Fruit fly (Drosophila melanogaster): ENCODE data around the gene Ilp4.

The Ilp4 gene

DNA sequence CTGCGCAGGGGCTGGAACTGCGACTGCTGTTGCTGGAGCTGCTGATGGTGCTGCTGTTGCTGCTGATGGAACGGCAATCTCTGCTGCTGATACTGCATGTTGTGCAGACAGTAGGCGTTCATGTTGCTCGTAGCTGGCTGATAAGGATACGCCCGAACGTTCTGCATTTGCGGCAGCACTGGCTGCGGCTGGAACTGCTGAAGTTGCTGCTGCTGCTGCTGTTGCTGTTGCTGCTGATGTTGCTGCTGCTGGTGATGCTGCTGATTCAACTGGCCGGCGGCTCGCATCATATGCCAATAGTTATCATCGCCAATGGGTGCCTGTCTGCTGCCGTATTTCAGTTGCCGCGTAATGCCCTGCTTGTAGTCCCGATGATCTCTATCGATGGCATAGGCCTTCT, 36.6 kb upstream of the Ilp4 start:
- TF ChIP-seq CG7045 (GFP tag; optimal IDR thresholded peaks at IDR 0.05) = no peak
- no peak for TF ChIP-seq CG33017 (tag; optimal IDR thresholded peaks at IDR 0.05)
- no peak for TF ChIP-seq CG11617 (GFP tag; optimal IDR thresholded peaks at IDR 0.05)
- TF ChIP-seq Mnt (GFP tag; optimal IDR thresholded peaks at IDR 0.05) = no peak
- no peak for TF ChIP-seq ovo (GFP tag; optimal IDR thresholded peaks at IDR 0.05)
- TF ChIP-seq CG1620 (GFP tag; optimal IDR thresholded peaks at IDR 0.05) = no peak
- TF ChIP-seq Crg-1 (GFP tag; optimal IDR thresholded peaks at IDR 0.05) = no peak
- TF ChIP-seq toe (GFP tag; optimal IDR thresholded peaks at IDR 0.05) = no peak
- TF ChIP-seq kay (GFP tag; ENCODE audit: borderline replicate concordance) = no peak
- TF ChIP-seq CG7101 (tag; optimal IDR thresholded peaks at IDR 0.05) = no peak
- TF ChIP-seq CG5204 (GFP tag; optimal IDR thresholded peaks at IDR 0.05) = no peak
- TF ChIP-seq bab1 (GFP tag; optimal IDR thresholded peaks at IDR 0.05) = no peak
- no peak for TF ChIP-seq cnc (optimal IDR thresholded peaks at IDR 0.05)
- TF ChIP-seq CG14711 (tag; optimal IDR thresholded peaks at IDR 0.05) = no peak
- no peak for TF ChIP-seq Clk (GFP tag; optimal IDR thresholded peaks at IDR 0.05)

dm6 chr3L:9838534-9838933, 34.5 kb upstream of the Ilp4 start, which contains the start of gene Cdk8:
TSS of gene Cdk8 (minus strand) at chr3L:9838670.
- TF ChIP-seq kay (GFP tag; ENCODE audit: borderline replicate concordance) (peak; percentile 7), CG33017 (tag; optimal IDR thresholded peaks at IDR 0.05) (peak; percentile 5), bab1 (GFP tag; optimal IDR thresholded peaks at IDR 0.05) (peak; percentile 24), CG7101 (tag; optimal IDR thresholded peaks at IDR 0.05) (peak; percentile 0), cic (GFP tag; optimal IDR thresholded peaks at IDR 0.05) (no peak), cnc (optimal IDR thresholded peaks at IDR 0.05) (no peak), CG14711 (tag; optimal IDR thresholded peaks at IDR 0.05) (peak; percentile 42), Mnt (GFP tag; optimal IDR thresholded peaks at IDR 0.05) (peak; percentile 8)

- TF ChIP-seq Crg-1 (GFP tag; optimal IDR thresholded peaks at IDR 0.05) = no peak
- TF ChIP-seq bab1 (GFP tag; optimal IDR thresholded peaks at IDR 0.05) = no peak
- no peak for TF ChIP-seq CG1620 (GFP tag; optimal IDR thresholded peaks at IDR 0.05)
- no peak for TF ChIP-seq Clk (GFP tag; optimal IDR thresholded peaks at IDR 0.05)
- no peak for TF ChIP-seq tj (GFP tag; optimal IDR thresholded peaks at IDR 0.05)
- no peak for TF ChIP-seq CG33017 (tag; optimal IDR thresholded peaks at IDR 0.05)
Measured at dm6 chr3L:9837053-9837452, 33.0 kb upstream of the Ilp4 start.

DNA sequence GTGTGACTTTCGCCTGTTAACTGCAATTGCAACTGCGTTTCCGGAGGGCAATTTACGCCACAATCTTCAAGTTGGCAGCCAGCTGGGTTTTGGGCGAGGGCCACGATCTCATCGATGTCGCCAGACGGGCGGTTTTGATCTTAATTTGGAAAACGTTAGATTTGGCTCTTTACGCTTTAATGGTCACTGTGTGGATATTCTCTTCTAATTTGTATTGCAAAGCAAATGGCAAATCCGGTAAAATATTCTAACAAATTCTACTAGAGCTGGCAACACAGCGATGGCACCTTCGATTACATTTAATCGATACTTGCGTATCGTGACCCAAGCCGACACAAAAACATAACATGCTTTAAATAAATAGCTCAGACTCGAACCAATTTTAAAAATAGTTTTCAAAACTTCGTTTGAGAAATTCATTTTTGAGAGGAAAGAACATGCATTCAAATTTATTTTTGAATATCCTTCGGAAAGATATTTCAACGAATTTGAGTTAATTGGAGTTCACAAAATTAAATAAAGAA, 32.5 kb upstream of the Ilp4 start, which contains the start of gene I-2:
Gene I-2 (minus strand): TSS at position 282 of the 524 bp plus-strand sequence.
- no peak for TF ChIP-seq kay (GFP tag; ENCODE audit: borderline replicate concordance)
- TF ChIP-seq CG11617 (GFP tag; optimal IDR thresholded peaks at IDR 0.05) = peak; percentile 36
- TF ChIP-seq CG1620 (GFP tag; optimal IDR thresholded peaks at IDR 0.05) = no peak
- no peak for TF ChIP-seq CG12768 (GFP tag; optimal IDR thresholded peaks at IDR 0.05)
- no peak for TF ChIP-seq CG5204 (GFP tag; optimal IDR thresholded peaks at IDR 0.05)

dm6 chr3L:9832125-9832524, 28.1 kb upstream of the Ilp4 start:
- no peak for TF ChIP-seq kay (GFP tag; ENCODE audit: borderline replicate concordance)

dm6 chr3L:9829639-9830341, 25.7 kb upstream of the Ilp4 start:
- TF ChIP-seq kay (GFP tag; ENCODE audit: borderline replicate concordance) (no peak), Mnt (GFP tag; optimal IDR thresholded peaks at IDR 0.05) (no peak)

dm6 chr3L:9829154-9829553, 25.1 kb upstream of the Ilp4 start:
- TF ChIP-seq kay (GFP tag; ENCODE audit: borderline replicate concordance) = peak; percentile 78
- no peak for TF ChIP-seq CG11617 (GFP tag; optimal IDR thresholded peaks at IDR 0.05)

DNA sequence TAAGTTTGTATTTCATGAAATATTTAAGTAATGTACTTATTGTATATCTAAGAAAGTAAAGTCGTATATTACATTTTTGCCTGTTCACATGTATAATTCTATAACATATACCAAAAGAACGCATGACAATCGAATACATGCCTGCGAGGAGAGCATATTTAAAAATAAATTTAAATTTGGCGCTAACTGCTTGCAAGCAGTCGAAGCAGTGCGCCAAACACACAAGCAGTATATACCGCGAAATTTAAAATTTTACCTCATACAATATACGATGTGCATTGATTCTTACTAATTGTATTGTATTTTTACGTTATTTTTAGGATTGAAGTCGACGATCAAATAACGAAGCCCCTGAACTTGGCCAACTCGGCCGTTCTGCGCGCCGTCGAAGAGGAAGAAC, 20.2 kb upstream of the Ilp4 start:
- TF ChIP-seq Mnt (GFP tag; optimal IDR thresholded peaks at IDR 0.05) = no peak
- no peak for TF ChIP-seq tj (GFP tag; optimal IDR thresholded peaks at IDR 0.05)
- no peak for TF ChIP-seq Hr96 (GFP tag; optimal IDR thresholded peaks at IDR 0.05)
- no peak for TF ChIP-seq CG14711 (tag; optimal IDR thresholded peaks at IDR 0.05)
- TF ChIP-seq cnc (optimal IDR thresholded peaks at IDR 0.05) = no peak
- TF ChIP-seq Crg-1 (GFP tag; optimal IDR thresholded peaks at IDR 0.05) = no peak
- no peak for TF ChIP-seq CG33017 (tag; optimal IDR thresholded peaks at IDR 0.05)

DNA sequence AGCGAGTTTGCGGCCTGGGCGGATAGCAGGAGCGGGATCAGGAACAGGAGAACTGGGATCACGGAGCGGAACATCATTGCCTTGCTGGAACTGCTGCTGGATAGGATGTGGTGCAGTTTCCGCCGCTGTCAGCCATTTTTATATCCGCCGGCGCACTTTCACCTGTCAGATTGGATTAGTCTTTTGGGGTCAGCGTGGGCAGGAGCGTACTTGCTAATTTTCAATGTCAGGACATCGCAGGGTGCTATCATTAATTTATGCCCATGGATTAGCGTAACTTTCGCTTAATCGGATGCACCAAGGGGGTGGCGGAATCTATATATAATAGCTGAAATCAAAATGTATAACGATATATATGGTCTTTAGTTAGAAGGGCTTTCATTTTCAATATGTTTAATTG, 19.7 kb upstream of the Ilp4 start, which contains the start of gene Ilp5:
Gene Ilp5 (minus strand): TSS at position 101 of the 400 bp plus-strand sequence.
- no peak for TF ChIP-seq Crg-1 (GFP tag; optimal IDR thresholded peaks at IDR 0.05)
- no peak for TF ChIP-seq cic (GFP tag; optimal IDR thresholded peaks at IDR 0.05)
- TF ChIP-seq tj (GFP tag; optimal IDR thresholded peaks at IDR 0.05) = no peak
- TF ChIP-seq Hr96 (GFP tag; optimal IDR thresholded peaks at IDR 0.05) = no peak
- TF ChIP-seq ovo (GFP tag; optimal IDR thresholded peaks at IDR 0.05) = no peak
- no peak for TF ChIP-seq CG11617 (GFP tag; optimal IDR thresholded peaks at IDR 0.05)
